Worm (Caenorhabditis elegans): ENCODE measurements around the gene col-122.

Gene col-122

ce11 chrIV:9545986-9546385 lies 17.2 kb upstream of the col-122 start, which contains the start of gene T05A1.5:
Gene T05A1.5, plus strand, starts transcription at chrIV:9546286.
- TF ChIP-seq aly-2 (tag; optimal IDR thresholded peaks at IDR 0.05) (no peak), unc-62 (GFP tag; optimal IDR thresholded peaks at IDR 0.05 in 1 of 2) (no peak), unc-62 (tag; optimal IDR thresholded peaks at IDR 0.05) (no peak), madf-9 (GFP tag; conservative IDR thresholded peaks at IDR 0.05) (no peak), zip-11 (GFP tag; IDR thresholded peaks at IDR 0.05) (no peak), nhr-237 (tag; optimal IDR thresholded peaks at IDR 0.05) (no peak), nhr-76 (tag; optimal IDR thresholded peaks at IDR 0.05) (no peak)

ce11 chrIV:9563529-9564376 lies 574 bp downstream of the col-122 start:
- no peak for TF ChIP-seq dmd-8 (GFP tag; IDR thresholded peaks at IDR 0.05)
- TF ChIP-seq nhr-6 (tag; optimal IDR thresholded peaks at IDR 0.05), result no peak
- no peak for TF ChIP-seq dve-1 (tag; optimal IDR thresholded peaks at IDR 0.05; ENCODE audit: insufficient read depth)
- peak; percentile 77 for TF ChIP-seq mxl-3 (GFP tag; optimal IDR thresholded peaks at IDR 0.05)
- no peak for TF ChIP-seq ceh-62 (tag; optimal IDR thresholded peaks at IDR 0.05)
- peak; percentile 7 for TF ChIP-seq spr-1 (tag; optimal IDR thresholded peaks at IDR 0.05)
- TF ChIP-seq ctbp-1 (GFP tag; IDR thresholded peaks at IDR 0.05), result 0 out of 2 replicates have a peak, but pooled peaks have one; percentile 38
- 0 out of 2 replicates have a peak, but pooled peaks have one; percentile 27 for TF ChIP-seq hmg-1.1 (GFP tag; IDR thresholded peaks at IDR 0.05)
- TF ChIP-seq set-16 (GFP tag; IDR thresholded peaks at IDR 0.05), result peak; percentile 97
- no peak for TF ChIP-seq nhr-11 (tag; optimal IDR thresholded peaks at IDR 0.05)
- TF ChIP-seq egl-43 (GFP tag; IDR thresholded peaks at IDR 0.05), result 0 out of 2 replicates have a peak, but pooled peaks have one; percentile 14
- TF ChIP-seq snpc-1.2 (GFP tag; IDR thresholded peaks at IDR 0.05), result no peak
- TF ChIP-seq nhr-28 (tag; optimal IDR thresholded peaks at IDR 0.05), result no peak
- no peak for TF ChIP-seq duxl-1 (tag; optimal IDR thresholded peaks at IDR 0.05; ENCODE audit: poor library complexity)
- peak; percentile 30; the same call in 1 of the 2 replicates for TF ChIP-seq madf-9 (GFP tag; conservative IDR thresholded peaks at IDR 0.05)
- TF ChIP-seq hlh-30 (tag; optimal IDR thresholded peaks at IDR 0.05; ENCODE audit: insufficient read depth), result no peak
- no peak for TF ChIP-seq snpc-4 (tag; optimal IDR thresholded peaks at IDR 0.05)
- no peak for TF ChIP-seq egl-27 (tag; optimal IDR thresholded peaks at IDR 0.05)
- TF ChIP-seq F44E2.7 (GFP tag; IDR thresholded peaks at IDR 0.05), result no peak
- no peak for TF ChIP-seq php-3 (GFP tag; IDR thresholded peaks at IDR 0.05)
- TF ChIP-seq T26A8.4 (GFP tag; IDR thresholded peaks at IDR 0.05), result peak; percentile 36; the same call in 1 of the 2 replicates
- TF ChIP-seq dmd-6 (GFP tag; IDR thresholded peaks at IDR 0.05), result no peak
- 0 out of 4 replicates have a peak, but pooled peaks of 1 of the 2 experiments have one; percentile 32 for TF ChIP-seq madf-5 (GFP tag; IDR thresholded peaks at IDR 0.05)
- no peak for TF ChIP-seq nhr-77 (tag; optimal IDR thresholded peaks at IDR 0.05)
- peak; percentile 37 for TF ChIP-seq nhr-48 (tag; optimal IDR thresholded peaks at IDR 0.05)
- TF ChIP-seq nhr-42 (GFP tag; IDR thresholded peaks at IDR 0.05), result no peak

ce11 chrIV:9566505-9566904 lies 3.3 kb downstream of the col-122 start, which contains the start of gene lron-14:
Gene lron-14, minus strand, starts transcription at chrIV:9566605.
- no peak for TF ChIP-seq zfp-2 (tag; optimal IDR thresholded peaks at IDR 0.05)
- TF ChIP-seq hlh-11 (tag; optimal IDR thresholded peaks at IDR 0.05), result no peak
- no peak for TF ChIP-seq lin-39 (tag; optimal IDR thresholded peaks at IDR 0.05)
- TF ChIP-seq ctbp-1 (GFP tag; IDR thresholded peaks at IDR 0.05), result no peak
- TF ChIP-seq mes-2 (tag; optimal IDR thresholded peaks at IDR 0.05; ENCODE audit: poor library complexity, severe bottlenecking), result no peak
- no peak for TF ChIP-seq zip-11 (GFP tag; IDR thresholded peaks at IDR 0.05)
- no peak for TF ChIP-seq ceh-20 (GFP tag; IDR thresholded peaks at IDR 0.05)
- TF ChIP-seq F37D6.2 (tag; optimal IDR thresholded peaks at IDR 0.05), result no peak
- no peak for TF ChIP-seq nhr-77 (tag; optimal IDR thresholded peaks at IDR 0.05)
- no peak for TF ChIP-seq pqm-1 (tag; optimal IDR thresholded peaks at IDR 0.05)
- no peak for TF ChIP-seq nhr-111 (GFP tag; optimal IDR thresholded peaks at IDR 0.05)
- no peak for TF ChIP-seq hif-1 (tag; optimal IDR thresholded peaks at IDR 0.05)
- no peak for TF ChIP-seq dmd-6 (GFP tag; IDR thresholded peaks at IDR 0.05)
- no peak for TF ChIP-seq skn-1 (tag; optimal IDR thresholded peaks at IDR 0.05)
- no peak for TF ChIP-seq nhr-76 (tag; optimal IDR thresholded peaks at IDR 0.05)
- TF ChIP-seq lir-3 (tag; optimal IDR thresholded peaks at IDR 0.05), result no peak
- TF ChIP-seq hlh-30 (tag; optimal IDR thresholded peaks at IDR 0.05; ENCODE audit: insufficient read depth), result no peak

All from whole organism, L4 larva.